Fruit fly (Drosophila melanogaster) Kc167 (cell line): Measurements from ENCODE around the gene CG31792.

Experiments used
- Myc ChIP-seq: fragments of >200 bp; optimal IDR thresholded peaks from 2 replicates; lab custom pipeline; 2017; ENCODE audit warnings: missing external identifiers
- Sin3A ChIP-seq: fragments of >200 bp; optimal IDR thresholded peaks from 2 replicates; lab custom pipeline; 2018; ENCODE audit warnings: missing external identifiers
- h ChIP-seq: fragments of >200 bp; optimal IDR thresholded peaks from 3 replicates; lab custom pipeline; 2018; ENCODE audit warnings: missing external identifiers
- insv ChIP-seq: fragments of >200 bp; optimal IDR thresholded peaks from 3 replicates; lab custom pipeline; 2018; ENCODE audit warnings: missing external identifiers
- psq ChIP-seq: fragments of >200 bp; optimal IDR thresholded peaks from 2 replicates; lab custom pipeline; 2017; ENCODE audit warnings: missing external identifiers
- ttk ChIP-seq: sonication (Bioruptor generic); optimal IDR thresholded peaks from 2 replicates; lab custom pipeline; 2017; ENCODE audit warnings: missing external identifiers

CG31792 gene

DNA sequence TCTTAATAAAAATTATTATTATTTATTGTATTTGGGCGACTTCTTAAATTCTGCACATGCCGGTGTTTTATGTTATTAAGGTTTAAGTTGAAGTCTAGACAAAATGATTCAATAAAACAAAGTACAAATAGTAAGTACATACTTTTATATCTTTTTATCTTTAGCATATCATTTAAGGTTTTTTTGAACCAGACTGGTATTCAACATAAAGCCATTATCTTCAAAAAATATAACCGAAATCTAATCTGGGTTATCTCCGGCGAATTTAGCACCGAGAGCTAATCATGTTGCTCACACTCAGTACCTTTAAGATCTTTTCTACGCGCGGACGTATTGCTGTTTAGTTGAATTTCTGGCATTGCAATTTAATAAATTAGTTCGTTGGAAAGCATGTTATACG, at the start of gene CG31792:
CG31792 (plus strand) TSS at position 301 of the 400 bp plus-strand sequence.
- TF ChIP-seq Sin3A (lab: Kevin White, UChicago) (no peak), ttk (no peak), h (lab: Kevin White, UChicago) (no peak), insv (lab: Kevin White, UChicago) (no peak), psq (no peak), Myc (lab: Kevin White, UChicago) (no peak)

DNA sequence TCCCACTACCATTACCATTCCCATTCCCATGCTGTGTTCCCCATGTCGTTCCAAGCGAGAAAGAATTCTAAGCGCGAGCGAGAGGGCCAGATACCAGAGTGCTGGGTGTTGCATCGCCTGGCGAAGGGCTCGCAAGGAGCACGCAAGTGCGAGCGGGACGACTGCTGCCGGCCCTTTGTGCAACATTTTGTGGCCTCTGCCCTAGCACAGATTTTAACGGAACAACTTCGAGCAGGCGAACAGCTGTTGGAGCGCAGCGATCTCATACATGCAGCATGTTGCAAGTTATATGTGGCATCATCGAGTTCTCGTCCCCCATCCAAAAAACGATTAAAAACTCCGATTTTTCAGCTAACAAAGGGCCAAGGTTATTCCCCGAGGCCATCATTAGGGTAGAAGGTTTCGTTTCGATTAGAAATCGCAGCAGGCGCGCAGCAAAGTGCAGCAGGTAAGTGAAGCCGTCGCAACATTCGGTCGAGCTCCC, 49.7 kb upstream of the CG31792 start:
- TF ChIP-seq h (lab: Kevin White, UChicago) (no peak), insv (lab: Kevin White, UChicago) (no peak), ttk (no peak), Sin3A (lab: Kevin White, UChicago) (no peak), psq (no peak), Myc (lab: Kevin White, UChicago) (no peak)

DNA sequence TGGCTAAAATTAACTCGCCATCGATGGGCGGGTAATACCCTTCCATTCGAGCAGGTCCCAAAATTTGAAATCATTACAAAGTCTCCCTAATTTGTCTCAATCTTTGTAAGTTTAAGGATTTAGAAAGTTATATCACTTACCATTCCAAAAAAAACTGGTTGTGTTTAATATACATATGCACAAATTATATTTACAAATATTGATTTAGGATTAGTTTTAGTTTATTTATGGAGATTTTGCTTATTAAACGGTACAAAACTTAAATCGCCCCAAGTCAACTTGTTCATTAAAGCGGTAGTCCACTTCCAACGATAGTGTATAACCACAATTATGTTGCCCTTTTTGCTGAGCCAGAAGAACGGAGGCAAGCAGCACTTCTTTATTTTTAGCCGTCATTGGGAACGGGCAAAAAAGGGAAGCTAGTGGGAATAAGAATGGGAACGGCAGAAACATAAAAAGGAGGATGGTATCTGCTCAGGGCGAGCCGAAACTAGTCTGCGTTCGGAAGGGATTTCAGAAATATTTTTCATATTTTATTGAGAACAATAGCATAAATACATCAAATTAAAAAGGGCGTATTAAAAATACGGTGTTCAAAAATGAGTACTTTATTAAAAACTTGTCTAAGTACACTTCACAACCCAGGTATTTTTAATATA, 49.1 kb upstream of the CG31792 start:
- TF ChIP-seq insv (lab: Kevin White, UChicago) (no peak), h (lab: Kevin White, UChicago) (no peak), Myc (lab: Kevin White, UChicago) (no peak), ttk (no peak), psq (no peak), Sin3A (lab: Kevin White, UChicago) (no peak)

DNA sequence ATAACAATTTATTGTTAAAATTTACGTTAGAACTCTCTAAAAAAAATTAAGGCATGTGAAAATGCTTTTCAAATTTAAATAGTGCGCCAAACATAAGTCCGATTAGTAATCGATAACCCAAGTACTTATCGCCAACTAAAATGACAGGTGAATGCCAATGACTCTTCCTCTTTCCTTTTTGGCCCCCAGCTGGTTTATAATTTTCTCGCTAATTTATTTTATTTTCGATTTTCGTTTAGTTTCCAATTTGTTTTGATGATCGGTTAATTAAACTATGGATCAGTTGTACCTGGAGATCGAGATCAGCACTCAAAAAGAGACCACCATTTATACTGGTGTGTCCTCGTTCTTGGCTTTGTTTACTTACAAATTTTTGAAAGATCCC, 48.5 kb upstream of the CG31792 start, which contains the start of gene CG10428:
CG10428 (plus strand) TSS at position 161 of the 385 bp plus-strand sequence.
- TF ChIP-seq h (lab: Kevin White, UChicago): no peak
- no peak for TF ChIP-seq insv (lab: Kevin White, UChicago)
- TF ChIP-seq psq: no peak
- TF ChIP-seq Sin3A (lab: Kevin White, UChicago): no peak
- TF ChIP-seq Myc (lab: Kevin White, UChicago): no peak
- TF ChIP-seq ttk: no peak

DNA sequence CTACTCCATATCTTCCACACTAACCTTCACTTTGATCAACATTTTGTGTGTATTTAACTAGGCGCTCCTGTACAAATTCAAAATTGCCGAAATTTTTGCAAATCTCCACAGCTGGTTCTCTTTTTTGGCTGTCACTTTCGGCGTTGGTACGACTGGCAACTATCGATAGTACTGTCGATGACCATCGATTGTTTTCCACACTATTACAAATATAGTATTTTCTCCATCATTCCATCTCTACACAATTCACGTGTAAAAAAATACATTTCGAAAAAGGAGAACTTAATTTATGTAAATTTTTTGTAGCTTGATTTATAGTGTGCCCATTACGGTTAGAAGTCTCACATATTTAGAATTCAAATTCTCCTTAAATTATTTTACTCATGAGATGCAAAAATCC, 45.6 kb upstream of the CG31792 start, which contains the start of gene Nedd8:
Nedd8 (minus strand) TSS at position 164 of the 400 bp plus-strand sequence.
- TF ChIP-seq Sin3A (lab: Kevin White, UChicago) (no peak), psq (no peak), ttk (no peak), Myc (lab: Kevin White, UChicago) (no peak), insv (lab: Kevin White, UChicago) (no peak), h (lab: Kevin White, UChicago) (no peak)

DNA sequence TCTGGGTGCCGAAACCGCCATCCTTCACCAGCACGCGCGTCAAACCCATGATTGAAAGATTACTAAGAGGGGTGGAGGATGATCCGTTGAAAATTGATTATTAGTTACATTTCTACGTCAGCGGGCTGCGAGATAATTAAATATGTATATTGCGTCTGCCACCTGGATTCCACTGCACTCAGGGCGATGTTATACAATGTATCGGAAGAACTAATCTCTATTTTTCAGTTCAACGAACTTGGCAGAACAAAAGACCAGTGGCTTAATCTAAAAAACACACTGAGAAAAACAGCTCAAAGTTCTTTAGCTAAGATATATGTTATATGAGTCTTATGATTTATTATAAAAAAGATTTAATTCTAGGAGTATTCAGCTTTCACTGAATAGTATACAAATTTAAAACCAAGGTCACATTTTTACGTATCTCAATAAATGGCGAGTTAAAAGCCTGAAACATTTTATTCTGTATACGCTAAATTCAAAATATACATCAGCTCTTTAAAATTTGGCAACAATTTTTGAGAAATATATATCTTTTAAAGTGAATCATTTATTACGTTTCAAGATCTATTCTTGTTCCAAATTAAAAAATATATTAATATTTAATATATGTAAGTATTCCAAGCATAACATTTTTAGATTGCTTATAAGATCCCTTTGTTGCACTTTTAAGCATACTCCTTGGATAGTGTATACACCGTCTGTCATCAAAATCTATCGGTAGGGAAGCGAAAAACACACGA, 43.6 kb upstream of the CG31792 start:
- TF ChIP-seq ttk (no peak), Myc (lab: Kevin White, UChicago) (no peak), Sin3A (lab: Kevin White, UChicago) (no peak), h (lab: Kevin White, UChicago) (no peak), insv (lab: Kevin White, UChicago) (no peak), psq (no peak)

DNA sequence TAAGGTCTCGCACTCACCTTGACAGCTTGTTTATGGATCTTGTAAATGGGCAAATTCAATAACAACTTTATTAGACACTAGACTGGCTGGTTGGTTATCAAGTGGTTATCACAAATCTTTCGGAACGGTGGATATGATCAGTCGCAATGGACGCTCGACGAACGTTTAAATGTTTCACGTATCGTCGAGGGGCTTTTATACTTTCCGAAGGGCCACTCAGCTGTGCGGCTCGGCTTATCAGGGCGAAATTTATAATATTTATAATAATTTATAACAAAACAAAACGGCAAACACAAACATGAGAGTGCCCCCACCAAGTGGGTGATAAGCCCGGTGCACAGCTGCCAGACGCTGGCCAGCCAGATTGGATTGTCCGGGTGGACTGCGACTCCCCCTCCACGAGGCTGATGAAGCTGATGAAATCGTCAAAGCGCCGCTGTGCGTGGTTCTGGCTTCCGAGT, 43.0 kb upstream of the CG31792 start, which contains the start of gene CG10621:
CG10621 (minus strand) TSS at position 177 of the 461 bp plus-strand sequence.
- no peak for TF ChIP-seq Myc (lab: Kevin White, UChicago)
- TF ChIP-seq insv (lab: Kevin White, UChicago): no peak
- no peak for TF ChIP-seq Sin3A (lab: Kevin White, UChicago)
- no peak for TF ChIP-seq h (lab: Kevin White, UChicago)
- no peak for TF ChIP-seq ttk
- TF ChIP-seq psq: no peak

DNA sequence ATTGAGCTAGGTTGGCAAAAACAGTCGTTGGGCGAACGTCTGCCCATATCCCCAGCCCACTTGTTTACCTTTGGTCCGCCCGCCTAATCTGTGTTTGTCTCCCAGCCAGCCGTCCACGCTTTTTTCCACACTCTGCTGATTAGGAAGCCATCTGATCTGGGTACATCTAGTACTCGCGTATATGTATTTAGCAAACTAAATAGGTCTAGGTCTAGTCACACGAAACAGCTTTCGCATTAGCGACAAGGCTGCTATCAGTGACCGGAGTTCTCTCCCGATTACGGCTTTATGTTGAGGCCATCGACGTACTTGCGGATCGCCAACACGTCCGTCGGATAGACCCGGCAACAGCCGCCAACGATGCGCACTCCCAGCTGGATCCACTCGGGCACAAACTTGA, 41.6 kb upstream of the CG31792 start:
- TF ChIP-seq ttk (no peak), Sin3A (lab: Kevin White, UChicago) (no peak), h (lab: Kevin White, UChicago) (no peak), insv (lab: Kevin White, UChicago) (no peak), Myc (lab: Kevin White, UChicago) (no peak), psq (no peak)

DNA sequence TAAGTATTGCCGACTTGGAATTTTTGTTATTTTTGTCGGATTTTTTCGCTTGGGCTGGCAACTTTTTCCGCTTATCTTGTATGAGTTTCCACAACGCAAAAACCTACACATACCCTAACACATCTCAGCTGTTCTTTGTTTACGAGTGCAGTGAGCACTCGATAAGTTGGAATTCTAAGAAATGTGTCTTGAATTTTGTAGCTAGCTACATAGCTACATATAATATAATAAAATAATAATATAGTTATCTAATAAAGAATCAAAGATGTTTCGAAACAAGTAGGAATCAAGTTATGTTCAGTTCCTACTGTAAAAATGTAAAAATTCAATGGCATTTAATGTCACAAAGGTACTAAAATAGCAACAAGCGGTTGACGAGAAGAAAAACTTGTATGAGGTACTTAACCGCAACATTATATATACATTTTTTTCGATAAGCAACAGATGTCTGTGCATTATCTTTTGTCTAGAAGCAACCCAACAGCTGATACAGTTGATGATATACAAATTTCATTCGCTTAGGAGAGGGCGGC, 40.0 kb upstream of the CG31792 start, which contains the start of gene Bhmt:
Bhmt (minus strand) TSS at position 170 of the 533 bp plus-strand sequence.
- TF ChIP-seq Myc (lab: Kevin White, UChicago) (no peak), psq (no peak), ttk (no peak), insv (lab: Kevin White, UChicago) (no peak), h (lab: Kevin White, UChicago) (no peak), Sin3A (lab: Kevin White, UChicago) (no peak)

DNA sequence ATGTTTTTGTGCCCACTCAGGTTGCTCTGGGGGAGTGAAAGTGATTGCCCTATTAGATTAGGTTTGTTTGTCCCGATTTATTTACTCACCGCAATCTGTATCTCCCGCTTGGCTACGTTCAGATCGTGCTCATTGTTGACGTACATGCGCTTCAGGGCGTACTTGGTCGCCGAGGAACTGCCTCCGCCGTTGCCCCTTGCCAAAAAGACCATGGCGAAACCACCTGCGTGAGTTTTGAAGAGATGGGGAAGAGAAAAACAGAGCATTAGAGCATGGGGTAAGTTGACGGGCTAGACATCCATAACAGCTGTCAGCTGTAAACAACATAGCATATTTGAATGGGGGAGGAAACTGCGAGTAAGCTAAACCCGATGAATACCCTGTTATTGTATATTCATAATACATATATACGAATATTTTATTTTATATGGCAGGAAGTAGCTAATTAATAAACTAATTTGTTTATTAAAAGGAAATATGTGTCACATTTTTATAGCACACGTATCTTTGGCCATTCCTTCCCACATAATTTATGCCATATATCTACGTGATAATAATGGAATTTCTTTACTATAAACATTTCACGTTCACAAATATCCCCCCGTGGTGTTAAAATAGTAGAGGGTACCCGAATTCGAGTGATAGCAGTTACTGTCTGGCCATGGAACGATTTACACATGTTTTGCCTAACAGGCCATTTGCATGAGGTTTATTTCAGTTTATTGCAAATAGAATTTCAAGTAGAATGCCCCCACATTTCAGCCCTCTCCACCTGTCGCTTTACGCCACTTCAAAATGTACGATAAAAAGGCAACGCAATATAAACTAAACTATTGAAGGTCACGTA, 31.7 kb upstream of the CG31792 start:
- TF ChIP-seq Sin3A (lab: Kevin White, UChicago) (no peak), ttk (no peak), psq (no peak), Myc (lab: Kevin White, UChicago) (no peak), h (lab: Kevin White, UChicago) (no peak), insv (lab: Kevin White, UChicago) (no peak)

DNA sequence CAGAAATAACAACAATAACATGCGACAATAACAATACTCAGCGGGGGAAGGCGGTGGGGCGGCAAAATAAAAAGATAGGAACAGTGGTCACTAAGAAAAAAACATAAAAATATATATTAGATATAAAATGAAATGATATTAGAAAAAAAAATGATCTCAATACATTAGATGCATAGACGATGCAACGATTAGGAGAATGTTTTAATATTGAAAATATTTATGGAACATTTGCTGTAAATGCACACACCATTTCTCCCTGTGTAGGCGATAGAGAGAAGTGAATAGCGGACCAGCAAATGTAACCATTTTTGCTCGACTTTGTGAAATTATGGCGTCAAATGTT, 31.1 kb upstream of the CG31792 start:
- no peak for TF ChIP-seq h (lab: Kevin White, UChicago)
- no peak for TF ChIP-seq insv (lab: Kevin White, UChicago)
- no peak for TF ChIP-seq psq
- TF ChIP-seq Myc (lab: Kevin White, UChicago): no peak
- TF ChIP-seq Sin3A (lab: Kevin White, UChicago): no peak
- no peak for TF ChIP-seq ttk
